Worm (Caenorhabditis elegans) whole organism, midembryonic: ENCODE data around the gene cyb-3.

Experiments used
- T22C8.4 ChIP-seq: fragments of 200-800 bp; sonication (Bioruptor generic); IDR thresholded peaks from 2 replicates; pipeline ENCODE4 v1.3.6; 2022; ENCODE audit warnings: missing genetic modification characterization, missing compliant biosample characterization
- med-1 ChIP-seq: sonication (generic microtip); optimal IDR thresholded peaks from 2 replicates; lab custom pipeline; 2017; ENCODE audit warnings: missing genetic modification characterization, mild to moderate bottlenecking, missing compliant biosample characterization, antibody characterized with exemption, missing genetic modification reagents; ENCODE audit not compliant: insufficient read depth
- ztf-23 ChIP-seq: fragments of 200-800 bp; sonication (Bioruptor generic); IDR thresholded peaks from 2 replicates; pipeline ENCODE4 v1.3.6; 2022; ENCODE audit warnings: missing genetic modification reagents, missing genetic modification characterization, missing compliant biosample characterization
- ztf-29 ChIP-seq: fragments of 200-800 bp; sonication (Bioruptor generic); IDR thresholded peaks from 2 replicates; pipeline ENCODE4 v1.3.6; 2022; ENCODE audit warnings: missing genetic modification reagents, missing genetic modification characterization, missing compliant biosample characterization

DNA sequence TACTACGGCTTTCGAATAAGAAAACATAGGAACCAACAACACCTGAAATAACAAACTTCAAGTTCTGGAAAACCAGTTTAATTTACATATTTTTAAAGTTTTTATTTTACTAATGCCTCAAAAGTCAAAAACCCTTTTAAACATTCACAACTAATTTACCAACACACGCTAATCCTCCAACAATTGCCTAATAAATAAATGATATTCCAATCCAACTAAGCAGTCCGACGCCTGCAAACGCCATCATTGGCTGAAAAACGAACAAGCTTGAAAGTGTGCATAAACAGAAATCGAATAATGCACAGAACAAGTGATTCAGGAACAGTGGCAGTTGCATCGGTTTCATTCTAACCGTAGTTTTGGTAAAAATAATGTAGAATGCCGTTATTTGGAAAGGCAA is 27.7 kb upstream of the cyb-3 start:
- TF ChIP-seq T22C8.4 (no peak), med-1 (GFP tag; lab: Kevin White, UChicago) (no peak), ztf-23 (GFP tag; lab: Robert Waterston, UW) (no peak), ztf-29 (GFP tag; lab: Robert Waterston, UW) (no peak)
